Fruit fly (Drosophila melanogaster) whole organism, wandering third instar larva: ENCODE data around the gene alpha-Man-Ia.

ENCODE experiments used
- Dfd ChIP-seq: fragments of >200 bp; optimal IDR thresholded peaks from 2 replicates; lab custom pipeline; 2017; ENCODE audit warnings: missing biosample characterization, missing genetic modification characterization
- Dif ChIP-seq: fragments of 200-275, 200-300 bp; sonication (Bioruptor generic); optimal IDR thresholded peaks from 2 replicates; lab custom pipeline; 2018; ENCODE audit warnings: missing biosample characterization, missing genetic modification characterization; ENCODE audit not compliant: partially characterized antibody
- Hr83 ChIP-seq: fragments of 200-300 bp; sonication (Bioruptor generic); optimal IDR thresholded peaks from 2 replicates; lab custom pipeline; 2016; ENCODE audit warnings: missing biosample characterization, mild to moderate bottlenecking, missing genetic modification characterization, moderate library complexity; ENCODE audit not compliant: poor library complexity, severe bottlenecking
- Myc ChIP-seq: fragments of >200 bp; optimal IDR thresholded peaks from 2 replicates; lab custom pipeline; 2017
- Rel ChIP-seq, 2 experiments: fragments of 200-800 bp; sonication (Bioruptor generic) in 1 of 2; optimal IDR thresholded peaks; 2 replicates in 1 of 2; 3 replicates in 1 of 2; lab custom pipeline; 2016 to 2019; ENCODE audit warnings: mild to moderate bottlenecking in 2 of 2, missing biosample characterization in 2 of 2, missing genetic modification characterization in 2 of 2, moderate library complexity in 1 of 2
- foxo ChIP-seq, 2 experiments: fragments of 200-800 bp; sonication (Bioruptor generic); optimal IDR thresholded peaks; 2 replicates in 1 of 2; 3 replicates in 1 of 2; lab custom pipeline; 2016 to 2017; ENCODE audit warnings: missing biosample characterization in 2 of 2, missing genetic modification characterization in 2 of 2
- pan ChIP-seq: fragments of >200 bp; optimal IDR thresholded peaks from 2 replicates; lab custom pipeline; 2017
- sage ChIP-seq: fragments of 200-800 bp; sonication (Bioruptor generic); optimal IDR thresholded peaks from 2 replicates; lab custom pipeline; 2016; ENCODE audit warnings: missing biosample characterization, mild to moderate bottlenecking, missing genetic modification characterization
- usp ChIP-seq: fragments of >200 bp; optimal IDR thresholded peaks from 2 replicates; lab custom pipeline; 2017; ENCODE audit warnings: missing biosample characterization, missing genetic modification characterization

- no peak for TF ChIP-seq usp (GFP tag; lab: Kevin White, UChicago)
- TF ChIP-seq Rel (GFP tag; optimal IDR thresholded peaks at IDR 0.05; lab: Kevin White, UChicago), result no peak
- no peak for TF ChIP-seq Rel (tag; optimal IDR thresholded peaks at IDR 0.05; lab: Kevin White, UChicago)
- TF ChIP-seq foxo (GFP tag; optimal IDR thresholded peaks at IDR 0.05; lab: Kevin White, UChicago), result no peak
- no peak for TF ChIP-seq Myc
- TF ChIP-seq Dif (GFP tag; lab: Kevin White, UChicago), result no peak
- TF ChIP-seq sage, result no peak
- TF ChIP-seq Dfd (GFP tag; lab: Kevin White, UChicago), result no peak
- no peak for TF ChIP-seq pan
- no peak for TF ChIP-seq Hr83 (GFP tag; lab: Kevin White, UChicago)
These were observed 3.5 kb downstream of the alpha-Man-Ia start for dm6 chrX:10322292-10322691.
